Fruit fly (Drosophila melanogaster) whole organism, embryonic: Measurements from ENCODE around the gene PGAP1.
A peak's percentile ranks its signal among the peaks of the same experiment; 100 is the strongest.

ENCODE experiments used
- Bgb ChIP-seq: fragments of 200-800 bp; sonication (Bioruptor generic); IDR thresholded peaks from 2 replicates; pipeline ENCODE4 v1.3.6; 2022; ENCODE audit warnings: missing biosample characterization, missing genetic modification characterization; ENCODE audit not compliant: partially characterized antibody
- Blimp-1 ChIP-seq: fragments of 200-800 bp; sonication (Bioruptor generic); optimal IDR thresholded peaks from 3 replicates; lab custom pipeline; 2018; ENCODE audit warnings: missing biosample characterization, missing genetic modification characterization, mild to moderate bottlenecking, moderate library complexity, missing genetic modification reagents
- CG10431 ChIP-seq: fragments of 200-800 bp; sonication (Bioruptor generic); optimal IDR thresholded peaks from 3 replicates; lab custom pipeline; 2018; ENCODE audit warnings: missing biosample characterization, mild to moderate bottlenecking, missing genetic modification characterization
- CG10543 ChIP-seq: fragments of 200-800 bp; sonication (Bioruptor generic); optimal IDR thresholded peaks from 3 replicates; lab custom pipeline; 2017; ENCODE audit warnings: missing biosample characterization, mild to moderate bottlenecking, missing genetic modification characterization, moderate library complexity
- CG10654 ChIP-seq: fragments of 200-800 bp; sonication (Bioruptor generic); optimal IDR thresholded peaks from 2 replicates; lab custom pipeline; 2016; ENCODE audit warnings: missing biosample characterization, missing genetic modification characterization
- CG12391 ChIP-seq: fragments of 200-800 bp; sonication (Bioruptor generic); optimal IDR thresholded peaks from 3 replicates; lab custom pipeline; 2018; ENCODE audit warnings: missing biosample characterization, mild to moderate bottlenecking, missing genetic modification characterization, moderate library complexity
- CG15269 ChIP-seq: fragments of 200-800 bp; sonication (Bioruptor generic); optimal IDR thresholded peaks from 2 replicates; lab custom pipeline; 2018; ENCODE audit warnings: missing biosample characterization, mild to moderate bottlenecking, missing genetic modification characterization, moderate library complexity
- CG17359 ChIP-seq: fragments of 200-800 bp; sonication (Bioruptor generic); optimal IDR thresholded peaks from 3 replicates; lab custom pipeline; 2018; ENCODE audit warnings: missing biosample characterization, mild to moderate bottlenecking, missing genetic modification characterization, moderate library complexity
- CG18011 ChIP-seq: fragments of 200-800 bp; sonication (Bioruptor generic); optimal IDR thresholded peaks from 2 replicates; lab custom pipeline; 2017; ENCODE audit warnings: missing biosample characterization, missing genetic modification characterization, mild to moderate bottlenecking, moderate library complexity, missing genotype
- CG18599 ChIP-seq: fragments of 200-800 bp; sonication (Bioruptor generic); optimal IDR thresholded peaks from 3 replicates; lab custom pipeline; 2017; ENCODE audit warnings: missing biosample characterization, missing genetic modification characterization, mild to moderate bottlenecking, moderate library complexity, missing genetic modification reagents
- CG2120 ChIP-seq: fragments of 200-800 bp; sonication (Bioruptor generic); optimal IDR thresholded peaks from 3 replicates; lab custom pipeline; 2016; ENCODE audit warnings: missing biosample characterization, missing genetic modification characterization
- CG30020 ChIP-seq: fragments of 200-800 bp; optimal IDR thresholded peaks from 2 replicates; lab custom pipeline; 2019; ENCODE audit warnings: missing biosample characterization, mild to moderate bottlenecking, missing genetic modification characterization, moderate library complexity
- CG3847 ChIP-seq: fragments of 200-800 bp; sonication (Bioruptor generic); IDR thresholded peaks from 2 replicates; pipeline ENCODE4 v1.3.6; 2022; ENCODE audit warnings: missing biosample characterization, missing genetic modification characterization
- CG4424 ChIP-seq: fragments of 200-800 bp; sonication (Bioruptor generic); optimal IDR thresholded peaks from 3 replicates; lab custom pipeline; 2016; ENCODE audit warnings: missing biosample characterization, missing genetic modification characterization
- CG8765 ChIP-seq: fragments of 200-800 bp; sonication (Bioruptor generic); IDR thresholded peaks from 2 replicates; pipeline ENCODE4 v1.3.6; 2022; ENCODE audit warnings: missing biosample characterization, missing genetic modification characterization
- CoRest ChIP-seq: fragments of 200-800 bp; sonication (Bioruptor generic); optimal IDR thresholded peaks from 3 replicates; lab custom pipeline; 2018; ENCODE audit warnings: missing biosample characterization, mild to moderate bottlenecking, missing genetic modification characterization, moderate library complexity
- D ChIP-seq, 2 experiments: fragments of 200-800 bp in 1 of 2; fragments of >200 bp in 1 of 2; sonication (Bioruptor generic) in 1 of 2; optimal IDR thresholded peaks; 2 replicates in 1 of 2; 3 replicates in 1 of 2; lab custom pipeline; 2017; ENCODE audit warnings: mild to moderate bottlenecking in 1 of 2, missing biosample characterization in 1 of 2, missing genetic modification characterization in 1 of 2, missing genetic modification reagents in 1 of 2
- Dbx ChIP-seq: fragments of 200-800 bp; sonication (Bioruptor generic); IDR thresholded peaks from 3 replicates; pipeline ENCODE4 v1.3.6; 2022; ENCODE audit warnings: missing biosample characterization, missing genetic modification characterization
- Dip2 ChIP-seq: fragments of 200-800 bp; sonication (Bioruptor generic); IDR thresholded peaks from 2 replicates; pipeline ENCODE4 v1.3.6; 2022; ENCODE audit warnings: missing biosample characterization, missing genetic modification characterization
- Dp ChIP-seq: fragments of 200-800 bp; sonication (Bioruptor generic); optimal IDR thresholded peaks from 2 replicates; lab custom pipeline; 2018; ENCODE audit warnings: missing biosample characterization, mild to moderate bottlenecking, missing genetic modification characterization, moderate library complexity
- Elba2 ChIP-seq: fragments of 200-800 bp; sonication (Bioruptor generic); optimal IDR thresholded peaks from 3 replicates; lab custom pipeline; 2016; ENCODE audit warnings: missing biosample characterization, missing genetic modification characterization
- Fer1 ChIP-seq: fragments of 200-800 bp; sonication (Bioruptor generic); optimal IDR thresholded peaks from 2 replicates; lab custom pipeline; 2017; ENCODE audit warnings: missing biosample characterization, mild to moderate bottlenecking, missing genetic modification characterization
- Jarid2 ChIP-seq: fragments of 200-800 bp; sonication (Bioruptor generic); optimal IDR thresholded peaks from 3 replicates; lab custom pipeline; 2017; ENCODE audit warnings: mild to moderate bottlenecking, missing biosample characterization, missing genetic modification reagents, missing genetic modification characterization
- MTF-1 ChIP-seq: fragments of 200-800 bp; sonication (Bioruptor generic); optimal IDR thresholded peaks from 2 replicates; lab custom pipeline; 2018; ENCODE audit warnings: missing biosample characterization, mild to moderate bottlenecking, missing genetic modification characterization, borderline replicate concordance
- Max ChIP-seq: fragments of 200-800 bp; sonication (Bioruptor generic); optimal IDR thresholded peaks from 2 replicates; lab custom pipeline; 2016; ENCODE audit warnings: missing biosample characterization, mild to moderate bottlenecking, missing genetic modification characterization
- Oli ChIP-seq: fragments of 200-800 bp; sonication (Bioruptor generic); optimal IDR thresholded peaks from 2 replicates; lab custom pipeline; 2018; ENCODE audit warnings: missing biosample characterization, mild to moderate bottlenecking, missing genetic modification characterization, moderate library complexity
- Pdp1 ChIP-seq, 2 experiments: fragments of 200-800 bp; sonication (Bioruptor generic); optimal IDR thresholded peaks; 3 replicates each; lab custom pipeline; 2016; ENCODE audit warnings: missing biosample characterization in 2 of 2, missing genetic modification characterization in 2 of 2, mild to moderate bottlenecking in 1 of 2, moderate library complexity in 1 of 2
- Poxn ChIP-seq: fragments of 200-800 bp; sonication (Bioruptor generic); IDR thresholded peaks from 2 replicates; pipeline ENCODE4 v1.3.6; 2022; ENCODE audit warnings: missing biosample characterization, missing genetic modification characterization
- Rfx ChIP-seq: fragments of 200-800 bp; sonication (Bioruptor generic); IDR thresholded peaks from 2 replicates; pipeline ENCODE4 v1.3.6; 2022; ENCODE audit warnings: missing biosample characterization, missing genetic modification characterization
- Sry-β ChIP-seq: fragments of 200-800 bp; sonication (Bioruptor generic); optimal IDR thresholded peaks from 2 replicates; lab custom pipeline; 2018; ENCODE audit warnings: missing biosample characterization, mild to moderate bottlenecking, missing genetic modification characterization, moderate library complexity
- amos ChIP-seq: fragments of 200-800 bp; sonication (Bioruptor generic); IDR thresholded peaks from 2 replicates; pipeline ENCODE4 v1.3.6; 2022; ENCODE audit warnings: missing biosample characterization, missing genetic modification characterization; ENCODE audit not compliant: partially characterized antibody
- btn ChIP-seq: fragments of 200-800 bp; sonication (Bioruptor generic); optimal IDR thresholded peaks from 2 replicates; lab custom pipeline; 2016; ENCODE audit warnings: missing biosample characterization, missing genetic modification characterization
- caup ChIP-seq: fragments of 200-800 bp; sonication (Bioruptor generic); optimal IDR thresholded peaks from 3 replicates; lab custom pipeline; 2017; ENCODE audit warnings: missing biosample characterization, mild to moderate bottlenecking, missing genetic modification characterization, moderate library complexity; ENCODE audit not compliant: severe bottlenecking
- cg ChIP-seq: fragments of 200-800 bp; sonication (Bioruptor generic); optimal IDR thresholded peaks from 3 replicates; lab custom pipeline; 2019; ENCODE audit warnings: missing biosample characterization, mild to moderate bottlenecking, missing genetic modification characterization, moderate library complexity
- ci ChIP-seq: fragments of 200-800 bp; sonication (Bioruptor generic); IDR thresholded peaks from 3 replicates; pipeline ENCODE4 v1.3.6; 2022; ENCODE audit warnings: missing biosample characterization, missing genetic modification characterization
- en ChIP-seq: fragments of 200-800 bp; sonication (Bioruptor generic); optimal IDR thresholded peaks from 2 replicates; lab custom pipeline; 2016; ENCODE audit warnings: missing biosample characterization, missing genetic modification characterization
- ewg ChIP-seq: fragments of 200-800 bp; sonication (Bioruptor generic); optimal IDR thresholded peaks from 3 replicates; lab custom pipeline; 2017; ENCODE audit warnings: mild to moderate bottlenecking, missing biosample characterization, missing genetic modification reagents, missing genetic modification characterization
- fd96Cb ChIP-seq: fragments of 200-800 bp; sonication (Bioruptor generic); optimal IDR thresholded peaks from 2 replicates; lab custom pipeline; 2018; ENCODE audit warnings: missing biosample characterization, mild to moderate bottlenecking, missing genetic modification characterization, moderate library complexity
- gce ChIP-seq: fragments of 200-800 bp; sonication (Bioruptor generic); IDR thresholded peaks from 3 replicates; pipeline ENCODE4 v1.3.6; 2022; ENCODE audit warnings: missing biosample characterization, missing genetic modification characterization
- gsb-n ChIP-seq: fragments of 200-800 bp; sonication (Bioruptor generic); optimal IDR thresholded peaks from 3 replicates; lab custom pipeline; 2018; ENCODE audit warnings: missing biosample characterization, mild to moderate bottlenecking, missing genetic modification characterization
- ind ChIP-seq: fragments of 200-800 bp; sonication (Bioruptor generic); optimal IDR thresholded peaks from 3 replicates; lab custom pipeline; 2016; ENCODE audit warnings: missing biosample characterization, missing genetic modification characterization
- lbe ChIP-seq: fragments of 200-800 bp; sonication (Bioruptor generic); optimal IDR thresholded peaks from 2 replicates; lab custom pipeline; 2016; ENCODE audit warnings: missing biosample characterization, mild to moderate bottlenecking, missing genetic modification characterization
- nom ChIP-seq: fragments of 200-800 bp; sonication (Bioruptor generic); optimal IDR thresholded peaks from 2 replicates; lab custom pipeline; 2017; ENCODE audit warnings: missing biosample characterization, missing genetic modification characterization, mild to moderate bottlenecking, moderate library complexity, missing genetic modification reagents
- phol ChIP-seq: fragments of 200-800 bp; sonication (Bioruptor generic); optimal IDR thresholded peaks from 3 replicates; lab custom pipeline; 2018; ENCODE audit warnings: missing biosample characterization, mild to moderate bottlenecking, missing genetic modification characterization, moderate library complexity
- rib ChIP-seq: fragments of 200-800 bp; sonication (Bioruptor generic); IDR thresholded peaks from 2 replicates; pipeline ENCODE4 v1.3.6; 2022; ENCODE audit warnings: missing biosample characterization, missing genetic modification characterization
- slbo ChIP-seq: fragments of 200-800 bp; sonication (Bioruptor generic); IDR thresholded peaks from 2 replicates; pipeline ENCODE4 v1.3.6; 2022; ENCODE audit warnings: missing biosample characterization, missing genetic modification characterization
- sob ChIP-seq: fragments of 200-800 bp; sonication (Bioruptor generic); IDR thresholded peaks from 2 replicates; pipeline ENCODE4 v1.3.6; 2022; ENCODE audit warnings: missing biosample characterization, missing genetic modification characterization
- unc-4 ChIP-seq: fragments of 200-800 bp; sonication (Bioruptor generic); IDR thresholded peaks from 2 replicates; pipeline ENCODE4 v1.3.6; 2022; ENCODE audit warnings: missing biosample characterization, missing genetic modification characterization; ENCODE audit not compliant: partially characterized antibody

Gene PGAP1

DNA sequence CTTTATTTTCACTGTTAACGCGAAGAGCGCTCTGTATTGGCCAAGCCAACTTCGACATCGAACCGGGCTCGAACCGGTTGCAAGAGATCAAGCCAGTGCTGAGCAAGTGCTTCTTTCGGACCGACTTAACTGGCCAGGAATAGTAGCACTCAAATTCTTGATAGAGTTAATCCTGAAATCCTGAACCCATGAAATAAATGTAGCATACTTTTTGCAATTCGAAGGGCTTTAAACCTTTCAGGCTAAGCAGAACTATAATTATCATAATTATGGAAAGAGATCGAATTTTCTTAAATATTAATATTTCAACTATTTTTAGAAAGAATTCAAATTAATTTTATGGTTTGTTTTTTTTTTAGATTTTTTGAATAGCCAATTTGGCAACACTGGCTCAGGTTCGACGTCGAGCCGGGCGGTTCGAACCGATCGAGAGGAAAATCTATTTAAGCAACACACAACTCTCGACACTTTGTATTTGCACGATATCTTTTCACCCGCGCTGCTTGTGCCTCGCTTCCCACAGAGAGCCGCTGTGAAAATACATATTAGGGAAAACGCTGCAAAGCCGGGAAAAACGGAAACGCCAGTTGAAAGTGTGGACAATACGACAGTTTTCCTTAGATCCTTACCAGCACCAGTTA, 8.9 kb upstream of the PGAP1 start, which contains the start of gene AdamTS-B (continued):
- TF ChIP-seq CG4424 (GFP tag; lab: Kevin White, UChicago) (peak; percentile 48), CoRest (tag; lab: Kevin White, UChicago) (peak; percentile 69), gsb-n (tag; lab: Kevin White, UChicago) (peak; percentile 32), Jarid2 (GFP tag; lab: Kevin White, UChicago) (no peak), ewg (GFP tag; lab: Kevin White, UChicago) (peak; percentile 8), MTF-1 (no peak), CG10543 (GFP tag; lab: Kevin White, UChicago) (peak; percentile 33), Oli (peak; percentile 52), caup (peak; percentile 9), ci (GFP tag; lab: Robert Waterston, UW) (no peak), Rfx (peak; percentile 68), D (optimal IDR thresholded peaks at IDR 0.05; lab: Kevin White, UChicago) (no peak), D (GFP tag; optimal IDR thresholded peaks at IDR 0.05; lab: Kevin White, UChicago) (no peak), lbe (GFP tag; lab: Kevin White, UChicago) (peak; percentile 7), en (GFP tag; lab: Kevin White, UChicago) (no peak), CG10654 (GFP tag; lab: Kevin White, UChicago) (no peak), CG30020 (tag; lab: Kevin White, UChicago) (no peak), Sry-β (GFP tag; lab: Kevin White, UChicago) (peak; percentile 88), CG12391 (tag; lab: Kevin White, UChicago) (peak; percentile 66), Poxn (GFP tag; lab: Robert Waterston, UW) (no peak), rib (GFP tag; lab: Robert Waterston, UW) (no peak), Elba2 (peak; percentile 13), ind (GFP tag; lab: Kevin White, UChicago) (peak; percentile 41), CG3847 (peak; percentile 35; the same call in 1 of the 2 replicates), CG18011 (GFP tag; lab: Kevin White, UChicago) (no peak), cg (GFP tag; lab: Kevin White, UChicago) (no peak), nom (peak; percentile 47), Max (peak; percentile 18), Dp (GFP tag; lab: Kevin White, UChicago) (no peak), Dbx (GFP tag; lab: Robert Waterston, UW) (no peak), gce (GFP tag; lab: Robert Waterston, UW) (no peak), Pdp1 (GFP tag; optimal IDR thresholded peaks at IDR 0.05; lab: Kevin White, UChicago) (peak; percentile 11 to 21), Dip2 (GFP tag; lab: Robert Waterston, UW) (no peak), CG10431 (no peak), btn (no peak), CG18599 (GFP tag; lab: Kevin White, UChicago) (peak; percentile 22), CG8765 (GFP tag; lab: Robert Waterston, UW) (no peak), slbo (peak; percentile 56), Fer1 (peak; percentile 59), CG15269 (tag; lab: Kevin White, UChicago) (peak; percentile 64), amos (GFP tag; lab: Robert Waterston, UW) (no peak), CG2120 (GFP tag; lab: Kevin White, UChicago) (peak; percentile 43), phol (tag; lab: Kevin White, UChicago) (peak; percentile 58), CG17359 (tag; lab: Kevin White, UChicago) (peak; percentile 29), Blimp-1 (GFP tag; lab: Kevin White, UChicago) (peak; percentile 37), unc-4 (GFP tag; lab: Robert Waterston, UW) (no peak), Bgb (GFP tag; lab: Robert Waterston, UW) (0 out of 2 replicates have a peak, but pooled peaks have one; percentile 35), sob (GFP tag; lab: Robert Waterston, UW) (peak; percentile 35; the same call in 1 of the 2 replicates), fd96Cb (tag; lab: Kevin White, UChicago) (peak; percentile 22)
